Fruit fly (Drosophila melanogaster) Kc167 (cell line): ENCODE measurements around the gene Jhbp3.

Experiments
- Myc ChIP-seq: fragments of >200 bp; optimal IDR thresholded peaks from 2 replicates; lab custom pipeline; 2017; ENCODE audit warnings: missing external identifiers
- insv ChIP-seq: fragments of >200 bp; optimal IDR thresholded peaks from 3 replicates; lab custom pipeline; 2018; ENCODE audit warnings: missing external identifiers
- psq ChIP-seq: fragments of >200 bp; optimal IDR thresholded peaks from 2 replicates; lab custom pipeline; 2017; ENCODE audit warnings: missing external identifiers

DNA sequence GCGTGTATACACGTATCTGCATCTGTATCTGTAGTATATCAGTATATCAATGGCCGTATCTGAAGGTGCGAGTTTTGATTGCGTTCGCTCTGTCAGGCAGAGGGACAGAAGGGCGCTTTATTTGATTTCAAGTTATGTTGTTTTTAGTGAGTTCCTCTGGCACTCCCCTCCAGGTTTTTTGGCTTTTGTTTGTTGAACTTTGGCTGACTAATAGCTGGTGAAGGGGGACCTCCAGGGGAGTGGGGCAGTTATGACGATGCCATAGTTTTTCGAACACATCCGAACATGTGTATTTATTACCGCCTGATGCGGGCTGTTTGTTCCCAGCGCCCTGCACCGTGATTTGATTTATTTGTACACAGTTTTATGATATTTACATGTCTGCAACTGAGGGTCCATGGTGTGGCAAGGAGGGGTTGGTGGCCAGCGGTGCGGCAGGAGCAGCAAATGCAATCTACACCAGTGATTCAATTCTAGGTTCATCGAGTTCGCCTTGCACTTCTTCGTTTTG lies 37.2 kb upstream of the Jhbp3 start:
- TF ChIP-seq insv (lab: Kevin White, UChicago) (no peak), psq (lab: Kevin White, UChicago) (no peak), Myc (lab: Kevin White, UChicago) (no peak)
